Fruit fly (Drosophila melanogaster): ENCODE measurements around the gene CG33303.

The CG33303 gene

DNA sequence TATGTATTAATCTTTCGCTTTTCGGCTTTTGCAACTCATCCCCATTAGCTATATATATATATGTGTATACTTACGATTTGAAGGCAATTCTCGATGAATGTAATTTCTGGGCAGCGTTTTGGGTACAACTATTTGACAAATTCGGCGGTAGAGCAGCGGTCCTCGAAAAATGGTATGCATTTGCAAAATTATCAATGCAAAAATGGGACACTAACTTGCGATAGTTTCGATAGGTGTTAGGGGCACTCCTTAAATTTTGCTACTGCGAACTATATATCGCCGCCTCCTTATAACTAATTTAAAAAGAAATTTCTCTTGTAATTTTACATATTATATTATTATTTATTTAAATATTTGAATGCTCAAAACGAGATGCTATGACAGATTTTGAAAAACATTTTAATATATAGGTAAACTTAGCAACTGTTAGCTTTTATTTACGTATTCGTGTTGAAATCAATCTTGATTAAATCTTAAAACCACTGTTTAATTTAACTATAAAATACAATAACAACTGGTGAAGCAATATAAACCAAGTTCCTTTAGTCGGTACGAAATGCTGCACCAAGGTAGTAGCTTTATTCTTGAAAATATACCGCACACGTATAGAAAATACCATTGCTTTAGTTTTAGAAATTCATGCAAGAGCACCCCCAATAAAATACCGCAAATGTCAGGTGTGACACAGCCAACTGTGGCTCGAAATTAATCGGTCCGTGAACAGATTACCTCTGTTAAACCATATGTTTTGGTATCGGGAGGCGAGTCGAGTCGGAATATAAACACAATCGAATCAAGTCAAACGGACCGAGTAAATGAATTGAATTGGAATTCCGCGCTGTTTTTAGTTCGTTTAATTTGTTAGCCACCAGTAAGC, 37.9 kb upstream of the CG33303 start, which contains the start of the genes CG5355 and Klp31E (continued):
- peak; percentile 52 for TF ChIP-seq CG13624 (GFP tag; optimal IDR thresholded peaks at IDR 0.05)
- peak; percentile 52; the same call in 1 of the 3 replicates for TF ChIP-seq ken (GFP tag; IDR thresholded peaks at IDR 0.05)
- TF ChIP-seq CG10147 (GFP tag; optimal IDR thresholded peaks at IDR 0.05), result peak; percentile 63
- TF ChIP-seq CG15479 (GFP tag; optimal IDR thresholded peaks at IDR 0.05), result no peak
- no peak for TF ChIP-seq HLH3B (GFP tag; IDR thresholded peaks at IDR 0.05)
- peak; percentile 41 for TF ChIP-seq da (GFP tag; optimal IDR thresholded peaks at IDR 0.05)
- no peak for TF ChIP-seq sim (GFP tag; IDR thresholded peaks at IDR 0.05)
- TF ChIP-seq CG10274 (GFP tag; optimal IDR thresholded peaks at IDR 0.05), result peak; percentile 1
- TF ChIP-seq CG8359 (GFP tag; optimal IDR thresholded peaks at IDR 0.05; ENCODE audit: borderline replicate concordance), result peak; percentile 14
- TF ChIP-seq pb (GFP tag; optimal IDR thresholded peaks at IDR 0.05), result peak; percentile 10
- no peak for TF ChIP-seq sqz (GFP tag; optimal IDR thresholded peaks at IDR 0.05)
- peak; percentile 58 for TF ChIP-seq pum (GFP tag; optimal IDR thresholded peaks at IDR 0.05)
- peak; percentile 84 for TF ChIP-seq CG7556 (GFP tag; optimal IDR thresholded peaks at IDR 0.05)
- TF ChIP-seq fd102C (GFP tag; optimal IDR thresholded peaks at IDR 0.05), result no peak
- peak; percentile 1 for TF ChIP-seq CG1529 (GFP tag; optimal IDR thresholded peaks at IDR 0.05)
- TF ChIP-seq CG11560 (tag; IDR thresholded peaks at IDR 0.05), result no peak
- no peak for TF ChIP-seq CG14014 (GFP tag; IDR thresholded peaks at IDR 0.05)
- no peak for TF ChIP-seq hkb (optimal IDR thresholded peaks at IDR 0.05)
- 0 out of 2 replicates have a peak, but pooled peaks have one; percentile 24 for TF ChIP-seq hkb (GFP tag; IDR thresholded peaks at IDR 0.05)
- peak; percentile 68 for TF ChIP-seq CG1602 (GFP tag; optimal IDR thresholded peaks at IDR 0.05)
- peak; percentile 52 for TF ChIP-seq CG16863 (GFP tag; optimal IDR thresholded peaks at IDR 0.05)
- peak; percentile 38 for TF ChIP-seq croc (GFP tag; conservative IDR thresholded peaks at IDR 0.05)
- TF ChIP-seq lola (GFP tag; optimal IDR thresholded peaks at IDR 0.05), result peak in 1 of 3 experiments; percentile 82
- TF ChIP-seq E2f1 (GFP tag; IDR thresholded peaks at IDR 0.05), result no peak
- peak; percentile 42 for TF ChIP-seq CG6654 (GFP tag; optimal IDR thresholded peaks at IDR 0.05)
- TF ChIP-seq wdn (GFP tag; IDR thresholded peaks at IDR 0.05), result no peak
- TF ChIP-seq repo (GFP tag; optimal IDR thresholded peaks at IDR 0.05), result no peak
- TF ChIP-seq CG7928 (GFP tag; optimal IDR thresholded peaks at IDR 0.05), result no peak
- no peak for TF ChIP-seq lab (GFP tag; optimal IDR thresholded peaks at IDR 0.05)
- TF ChIP-seq Taf1 (GFP tag; IDR thresholded peaks at IDR 0.05), result no peak
- no peak for TF ChIP-seq CG12071 (GFP tag; optimal IDR thresholded peaks at IDR 0.05)
- no peak for TF ChIP-seq CG2678 (tag; optimal IDR thresholded peaks at IDR 0.05)
- TF ChIP-seq maf-S (GFP tag; optimal IDR thresholded peaks at IDR 0.05), result peak; percentile 56
- peak; percentile 69 for TF ChIP-seq az2 (GFP tag; optimal IDR thresholded peaks at IDR 0.05)
- peak; percentile 15 for TF ChIP-seq ac (GFP tag; optimal IDR thresholded peaks at IDR 0.05)
- no peak for TF ChIP-seq Kr (GFP tag; optimal IDR thresholded peaks at IDR 0.05)
- TF ChIP-seq CG42726 (GFP tag; IDR thresholded peaks at IDR 0.05; ENCODE audit: partially characterized antibody), result no peak
- TF ChIP-seq CG9609 (GFP tag; optimal IDR thresholded peaks at IDR 0.05), result peak; percentile 37
- peak; percentile 6 for TF ChIP-seq CG4617 (GFP tag; optimal IDR thresholded peaks at IDR 0.05; ENCODE audit: borderline replicate concordance)
- TF ChIP-seq slbo (GFP tag; IDR thresholded peaks at IDR 0.05), result peak; percentile 81
- no peak for TF ChIP-seq sens-2 (GFP tag; IDR thresholded peaks at IDR 0.05)
- TF ChIP-seq Six4 (GFP tag; optimal IDR thresholded peaks at IDR 0.05), result peak; percentile 61
- TF ChIP-seq Dek (tag; optimal IDR thresholded peaks at IDR 0.05), result no peak
- TF ChIP-seq chm (GFP tag; IDR thresholded peaks at IDR 0.05), result peak; percentile 34
- TF ChIP-seq CG12299 (tag; optimal IDR thresholded peaks at IDR 0.05), result peak; percentile 27
- TF ChIP-seq CG8388 (GFP tag; optimal IDR thresholded peaks at IDR 0.05), result peak; percentile 64
- peak; percentile 65 for TF ChIP-seq Dref (GFP tag; IDR thresholded peaks at IDR 0.05)
- no peak for TF ChIP-seq CG6175 (GFP tag; IDR thresholded peaks at IDR 0.05)
- no peak for TF ChIP-seq ttk (GFP tag; IDR thresholded peaks at IDR 0.05)
- no peak for TF ChIP-seq klu (GFP tag; IDR thresholded peaks at IDR 0.05)

Data from whole organism, embryonic.